Worm (Caenorhabditis elegans) whole organism, L4 larva: Measurements from ENCODE around the gene C23H3.5.

ENCODE experiments used
- ama-1 ChIP-seq: fragments of 150-350 bp; optimal IDR thresholded peaks from 2 replicates; lab custom pipeline; 2014; ENCODE audit warnings: inconsistent platforms, mixed read lengths
- arid-1 ChIP-seq: fragments of 200-800 bp; sonication (Bioruptor generic); conservative IDR thresholded peaks from 2 replicates; pipeline ENCODE4 v1.3.6; 2022; ENCODE audit warnings: missing genetic modification reagents, missing genetic modification characterization, missing compliant biosample characterization
- ces-1 ChIP-seq: fragments of 150-350 bp; sonication (generic microtip); optimal IDR thresholded peaks from 4 replicates; lab custom pipeline; 2014; ENCODE audit warnings: missing biosample characterization, missing genetic modification reagents, missing genetic modification characterization
- hif-1 ChIP-seq, 2 experiments: sonication (generic microtip); optimal IDR thresholded peaks; 2 replicates each; lab custom pipeline; 2016 to 2017; ENCODE audit warnings: missing compliant biosample characterization in 2 of 2, missing genetic modification characterization in 2 of 2, missing genetic modification reagents in 2 of 2, missing genotype in 2 of 2, mild to moderate bottlenecking in 1 of 2
- pha-4 ChIP-seq, 2 experiments: fragments of 150-350 bp in 1 of 2; fragments of 200-800 bp in 1 of 2; sonication (Bioruptor generic) in 1 of 2; IDR thresholded peaks in 1 of 2; optimal IDR thresholded peaks in 1 of 2; 2 replicates each; pipeline versions ENCODE4 v1.3.6 to Lab custom; 2014 to 2022; ENCODE audit warnings: missing genetic modification characterization in 2 of 2, missing genetic modification reagents in 2 of 2, missing biosample characterization in 1 of 2, missing compliant biosample characterization in 1 of 2
- pqm-1 ChIP-seq: sonication (generic microtip); optimal IDR thresholded peaks from 2 replicates; lab custom pipeline; 2017; ENCODE audit warnings: missing biosample characterization, missing genetic modification characterization
- zag-1 ChIP-seq: fragments of 150-350 bp; optimal IDR thresholded peaks from 2 replicates; lab custom pipeline; 2014; ENCODE audit warnings: missing biosample characterization, missing genetic modification characterization

ce11 chrII:43640-44039 is 3.7 kb upstream of the C23H3.5 start, which contains the start of gene nfyc-1:
- TF ChIP-seq arid-1 (GFP tag; lab: Robert Waterston, UW) (0 out of 2 replicates have a peak, but pooled peaks have one; percentile 34), ces-1 (GFP tag; lab: Kevin White, UChicago) (no peak), hif-1 (tag; optimal IDR thresholded peaks at IDR 0.05; lab: Kevin White, UChicago) (peak in 1 of 2 experiments; percentile 5), ama-1 (lab: Kevin White, UChicago) (peak; percentile 22), zag-1 (tag; lab: Kevin White, UChicago) (no peak), pqm-1 (tag; lab: Kevin White, UChicago) (no peak), pha-4 (GFP tag; IDR thresholded peaks at IDR 0.05; lab: Robert Waterston, UW) (no peak), pha-4 (tag; optimal IDR thresholded peaks at IDR 0.05; lab: Kevin White, UChicago) (no peak)
